Worm (Caenorhabditis elegans): ENCODE measurements around the gene B0361.14.

The B0361.14 gene

ce11 chrIII:7272088-7272487, 27.2 kb downstream of the B0361.14 start (continued):
- TF ChIP-seq ztf-4 (tag; optimal IDR thresholded peaks at IDR 0.05) (no peak), ceh-63 (GFP tag; optimal IDR thresholded peaks at IDR 0.05) (no peak), hpl-2 (GFP tag; optimal IDR thresholded peaks at IDR 0.05) (no peak), nhr-19 (GFP tag; conservative IDR thresholded peaks at IDR 0.05) (peak; percentile 68), Y116A8C.19 (tag; optimal IDR thresholded peaks at IDR 0.05; ENCODE audit: borderline replicate concordance) (no peak), ceh-8 (GFP tag; optimal IDR thresholded peaks at IDR 0.05) (no peak), hlh-17 (GFP tag; optimal IDR thresholded peaks at IDR 0.05; ENCODE audit: borderline replicate concordance) (no peak), nhr-237 (tag; optimal IDR thresholded peaks at IDR 0.05) (no peak), lin-13 (GFP tag; optimal IDR thresholded peaks at IDR 0.05) (peak; percentile 62), tbx-2 (tag; optimal IDR thresholded peaks at IDR 0.05) (peak; percentile 39), alr-1 (tag; optimal IDR thresholded peaks at IDR 0.05; ENCODE audit: borderline replicate concordance) (no peak), nhr-90 (tag; optimal IDR thresholded peaks at IDR 0.05; ENCODE audit: poor library complexity) (peak; percentile 57), irx-1 (tag; optimal IDR thresholded peaks at IDR 0.05) (peak; percentile 24), egl-27 (tag; optimal IDR thresholded peaks at IDR 0.05) (no peak), ceh-82 (tag; optimal IDR thresholded peaks at IDR 0.05) (no peak), nhr-47 (tag; optimal IDR thresholded peaks at IDR 0.05) (peak; percentile 55), efl-3 (GFP tag; optimal IDR thresholded peaks at IDR 0.05) (peak; percentile 4), elt-3 (tag; optimal IDR thresholded peaks at IDR 0.05) (peak in 1 of 6 experiments; percentile 6), zag-1 (tag; optimal IDR thresholded peaks at IDR 0.05) (no peak), unc-98 (GFP tag; IDR thresholded peaks at IDR 0.05) (no peak), elt-2 (tag; optimal IDR thresholded peaks at IDR 0.05) (peak; percentile 40), swsn-7 (tag; optimal IDR thresholded peaks at IDR 0.05) (peak; percentile 41), snu-23 (GFP tag; optimal IDR thresholded peaks at IDR 0.05) (peak; percentile 76), ets-5 (GFP tag; IDR thresholded peaks at IDR 0.05) (no peak), nhr-20 (tag; optimal IDR thresholded peaks at IDR 0.05) (peak; percentile 84), F16B12.6 (tag; optimal IDR thresholded peaks at IDR 0.05) (no peak), unc-30 (tag; optimal IDR thresholded peaks at IDR 0.05) (no peak), dsc-1 (tag; optimal IDR thresholded peaks at IDR 0.05) (no peak), pqm-1 (tag; optimal IDR thresholded peaks at IDR 0.05) (no peak), unc-130 (tag; optimal IDR thresholded peaks at IDR 0.05) (peak; percentile 62), nhr-12 (tag; optimal IDR thresholded peaks at IDR 0.05) (no peak), mab-9 (GFP tag; IDR thresholded peaks at IDR 0.05) (no peak), C04F5.9 (tag; optimal IDR thresholded peaks at IDR 0.05) (no peak), skn-1 (tag; optimal IDR thresholded peaks at IDR 0.05) (peak; percentile 65), ztf-11 (tag; optimal IDR thresholded peaks at IDR 0.05) (peak in 1 of 2 experiments; percentile 58), ama-1 (optimal IDR thresholded peaks at IDR 0.05) (no peak), tlp-1 (tag; optimal IDR thresholded peaks at IDR 0.05) (no peak), fkh-10 (GFP tag; optimal IDR thresholded peaks at IDR 0.05) (no peak), pax-3 (tag; optimal IDR thresholded peaks at IDR 0.05) (peak; percentile 41), zip-4 (GFP tag; optimal IDR thresholded peaks at IDR 0.05) (no peak), xbp-1 (tag; optimal IDR thresholded peaks at IDR 0.05) (peak; percentile 44), fkh-8 (tag; optimal IDR thresholded peaks at IDR 0.05) (no peak), snpc-4 (tag; optimal IDR thresholded peaks at IDR 0.05) (peak; percentile 2), lin-15B (tag; optimal IDR thresholded peaks at IDR 0.05) (no peak), nhr-77 (tag; optimal IDR thresholded peaks at IDR 0.05) (no peak), nhr-71 (tag; optimal IDR thresholded peaks at IDR 0.05) (peak; percentile 84), fkh-4 (tag; optimal IDR thresholded peaks at IDR 0.05; ENCODE audit: borderline replicate concordance) (no peak), grh-1 (GFP tag; IDR thresholded peaks at IDR 0.05) (peak; percentile 60), dpl-1 (GFP tag; optimal IDR thresholded peaks at IDR 0.05) (peak; percentile 24 to 58 (median 58)), lin-14 (GFP tag; optimal IDR thresholded peaks at IDR 0.05) (peak; percentile 93), C34B4.2 (tag; optimal IDR thresholded peaks at IDR 0.05) (no peak)

Measured in whole organism, L1 larva.